Worm (Caenorhabditis elegans): Measurements from ENCODE around the gene abu-8.

ce11 chrV:5164682-5165081, 29.7 kb downstream of the abu-8 start, which contains the start of gene abu-7:
- no peak for TF ChIP-seq zag-1 (tag; optimal IDR thresholded peaks at IDR 0.05)
- TF ChIP-seq nhr-11 (tag; optimal IDR thresholded peaks at IDR 0.05) = no peak
- no peak for TF ChIP-seq elt-2 (tag; optimal IDR thresholded peaks at IDR 0.05)
- TF ChIP-seq nhr-237 (tag; optimal IDR thresholded peaks at IDR 0.05) = no peak
- no peak for TF ChIP-seq unc-62 (GFP tag; optimal IDR thresholded peaks at IDR 0.05)
- no peak for TF ChIP-seq mdl-1 (tag; optimal IDR thresholded peaks at IDR 0.05)

All from whole organism, L3 larva.